2 worm cellular contexts compared by ENCODE assay signal in the genomic region with DNA sequence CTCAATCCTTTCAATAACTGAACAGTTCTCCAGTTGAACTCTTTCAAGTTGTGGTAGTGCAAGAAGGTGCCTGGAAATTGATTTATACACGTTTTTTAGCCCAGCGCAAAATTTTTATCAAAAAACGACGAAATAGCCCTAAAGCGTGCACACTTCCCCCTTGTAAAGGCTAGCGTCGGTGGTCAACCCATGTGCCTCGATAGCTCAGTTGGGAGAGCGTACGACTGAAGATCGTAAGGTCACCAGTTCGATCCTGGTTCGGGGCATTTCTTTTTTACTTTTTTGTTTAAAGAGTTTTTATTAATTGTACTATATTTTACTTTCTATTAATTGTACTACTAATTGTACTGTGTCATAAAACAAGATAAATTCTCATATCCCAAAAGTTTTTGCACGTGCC.
TF ChIP-seq lines count a peak whose summit lies in the region.

No protein-coding gene starts in this region.

TF ChIP-seq in whole organism, L1 larva, 84 proteins besides CTCF, POLR2A, EP300 and RAD21 (continued from another document and continues in another):
- TF ChIP-seq zag-1 (tag; optimal IDR thresholded peaks at IDR 0.05; lab: Kevin White, UChicago) (no peak), nhr-11 (tag; optimal IDR thresholded peaks at IDR 0.05; lab: Kevin White, UChicago) (no peak), nhr-71 (tag; optimal IDR thresholded peaks at IDR 0.05; lab: Kevin White, UChicago) (peak; percentile 53), lin-13 (GFP tag; optimal IDR thresholded peaks at IDR 0.05; lab: Kevin White, UChicago) (peak; percentile 3), pax-3 (tag; optimal IDR thresholded peaks at IDR 0.05; lab: Kevin White, UChicago) (no peak), lin-14 (GFP tag; optimal IDR thresholded peaks at IDR 0.05; lab: Kevin White, UChicago) (peak; percentile 20), nhr-76 (tag; optimal IDR thresholded peaks at IDR 0.05; lab: Kevin White, UChicago) (no peak), sup-37 (GFP tag; optimal IDR thresholded peaks at IDR 0.05; lab: Kevin White, UChicago) (no peak), nhr-90 (tag; optimal IDR thresholded peaks at IDR 0.05; lab: Kevin White, UChicago; ENCODE audit: poor library complexity) (peak; percentile 44), C04F5.9 (tag; optimal IDR thresholded peaks at IDR 0.05; lab: Kevin White, UChicago) (no peak), ets-5 (GFP tag; IDR thresholded peaks at IDR 0.05; lab: Robert Waterston, UW) (no peak), egl-13 (tag; optimal IDR thresholded peaks at IDR 0.05; lab: Kevin White, UChicago) (no peak), Y116A8C.19 (tag; optimal IDR thresholded peaks at IDR 0.05; lab: Kevin White, UChicago; ENCODE audit: borderline replicate concordance) (no peak), nhr-77 (tag; optimal IDR thresholded peaks at IDR 0.05; lab: Kevin White, UChicago) (peak; percentile 15), ceh-88 (GFP tag; IDR thresholded peaks at IDR 0.05; lab: Robert Waterston, UW) (no peak), alr-1 (tag; optimal IDR thresholded peaks at IDR 0.05; lab: Kevin White, UChicago; ENCODE audit: borderline replicate concordance) (no peak), fkh-8 (tag; optimal IDR thresholded peaks at IDR 0.05; lab: Kevin White, UChicago) (no peak), lin-39 (tag; optimal IDR thresholded peaks at IDR 0.05; lab: Kevin White, UChicago) (no peak), mep-1 (tag; optimal IDR thresholded peaks at IDR 0.05; lab: Kevin White, UChicago) (no peak), egl-27 (tag; optimal IDR thresholded peaks at IDR 0.05; lab: Kevin White, UChicago) (no peak), dsc-1 (tag; optimal IDR thresholded peaks at IDR 0.05; lab: Kevin White, UChicago) (peak; percentile 46), jun-1 (tag; optimal IDR thresholded peaks at IDR 0.05; lab: Kevin White, UChicago) (no peak), unc-86 (tag; optimal IDR thresholded peaks at IDR 0.05; lab: Kevin White, UChicago) (no peak), efl-1 (optimal IDR thresholded peaks at IDR 0.05; lab: Kevin White, UChicago) (no peak), efl-1 (GFP tag; optimal IDR thresholded peaks at IDR 0.05 in 1 of 2; lab: Kevin White, UChicago) (no peak), vab-15 (tag; optimal IDR thresholded peaks at IDR 0.05; lab: Kevin White, UChicago) (no peak), lin-35 (GFP tag; optimal IDR thresholded peaks at IDR 0.05; lab: Kevin White, UChicago) (peak in 1 of 2 experiments; percentile 61), tlp-1 (tag; optimal IDR thresholded peaks at IDR 0.05; lab: Kevin White, UChicago) (no peak), snpc-4 (tag; optimal IDR thresholded peaks at IDR 0.05; lab: Kevin White, UChicago) (no peak), nhr-85 (tag; lab: Kevin White, UChicago) (no peak), ceh-90 (tag; optimal IDR thresholded peaks at IDR 0.05; lab: Kevin White, UChicago) (no peak), skn-1 (tag; optimal IDR thresholded peaks at IDR 0.05; lab: Kevin White, UChicago) (peak; percentile 20), aly-2 (tag; optimal IDR thresholded peaks at IDR 0.05; lab: Kevin White, UChicago) (no peak), nhr-20 (tag; optimal IDR thresholded peaks at IDR 0.05; lab: Kevin White, UChicago) (peak; percentile 45), lsy-2 (tag; optimal IDR thresholded peaks at IDR 0.05; lab: Kevin White, UChicago) (no peak), lin-15B (tag; optimal IDR thresholded peaks at IDR 0.05; lab: Kevin White, UChicago) (no peak), pqm-1 (tag; optimal IDR thresholded peaks at IDR 0.05; lab: Kevin White, UChicago) (no peak), xbp-1 (tag; optimal IDR thresholded peaks at IDR 0.05; lab: Kevin White, UChicago) (no peak), C34B4.2 (tag; optimal IDR thresholded peaks at IDR 0.05; lab: Kevin White, UChicago) (no peak), unc-62 (GFP tag; optimal IDR thresholded peaks at IDR 0.05; lab: Kevin White, UChicago) (no peak), nhr-84 (tag; optimal IDR thresholded peaks at IDR 0.05; lab: Kevin White, UChicago) (no peak), tbx-2 (tag; optimal IDR thresholded peaks at IDR 0.05; lab: Kevin White, UChicago) (no peak), zip-4 (GFP tag; optimal IDR thresholded peaks at IDR 0.05; lab: Kevin White, UChicago) (no peak), nhr-47 (tag; optimal IDR thresholded peaks at IDR 0.05; lab: Kevin White, UChicago) (peak; percentile 34), elt-3 (tag; optimal IDR thresholded peaks at IDR 0.05; lab: Kevin White, UChicago) (peak in 1 of 6 experiments; percentile 2), unc-98 (GFP tag; IDR thresholded peaks at IDR 0.05; lab: Robert Waterston, UW) (no peak), dpl-1 (GFP tag; optimal IDR thresholded peaks at IDR 0.05; lab: Kevin White, UChicago) (no peak), hlh-17 (GFP tag; optimal IDR thresholded peaks at IDR 0.05; lab: Kevin White, UChicago; ENCODE audit: borderline replicate concordance) (no peak), hpl-2 (GFP tag; optimal IDR thresholded peaks at IDR 0.05; lab: Kevin White, UChicago) (no peak), unc-30 (tag; optimal IDR thresholded peaks at IDR 0.05; lab: Kevin White, UChicago) (no peak), sptf-1 (tag; optimal IDR thresholded peaks at IDR 0.05; lab: Kevin White, UChicago) (no peak), fkh-10 (GFP tag; optimal IDR thresholded peaks at IDR 0.05; lab: Kevin White, UChicago) (no peak), mdl-1 (tag; optimal IDR thresholded peaks at IDR 0.05; lab: Kevin White, UChicago) (peak in 1 of 2 experiments; percentile 30), ama-1 (optimal IDR thresholded peaks at IDR 0.05; lab: Kevin White, UChicago) (no peak), ztf-4 (tag; optimal IDR thresholded peaks at IDR 0.05; lab: Kevin White, UChicago) (no peak), fkh-4 (tag; optimal IDR thresholded peaks at IDR 0.05; lab: Kevin White, UChicago; ENCODE audit: borderline replicate concordance) (no peak), nhr-237 (tag; optimal IDR thresholded peaks at IDR 0.05; lab: Kevin White, UChicago) (no peak), F16B12.6 (tag; optimal IDR thresholded peaks at IDR 0.05; lab: Kevin White, UChicago) (no peak), mab-9 (GFP tag; IDR thresholded peaks at IDR 0.05; lab: Robert Waterston, UW) (no peak), mef-2 (tag; optimal IDR thresholded peaks at IDR 0.05; lab: Kevin White, UChicago) (no peak), grh-1 (GFP tag; IDR thresholded peaks at IDR 0.05; lab: Robert Waterston, UW) (no peak), swsn-7 (tag; optimal IDR thresholded peaks at IDR 0.05; lab: Kevin White, UChicago) (peak; percentile 25), sox-4 (tag; optimal IDR thresholded peaks at IDR 0.05; lab: Kevin White, UChicago) (no peak), irx-1 (tag; optimal IDR thresholded peaks at IDR 0.05; lab: Kevin White, UChicago) (no peak), snu-23 (GFP tag; optimal IDR thresholded peaks at IDR 0.05; lab: Kevin White, UChicago) (peak; percentile 30), nhr-12 (tag; optimal IDR thresholded peaks at IDR 0.05; lab: Kevin White, UChicago) (no peak), ceh-8 (GFP tag; optimal IDR thresholded peaks at IDR 0.05; lab: Kevin White, UChicago) (no peak)

TF ChIP-seq in whole organism, young adult, 124 proteins besides CTCF, POLR2A, EP300 and RAD21 (continued from another document):
- TF ChIP-seq rpc-1 (optimal IDR thresholded peaks at IDR 0.05; lab: Kevin White, UChicago) (peak; percentile 62), rpc-1 (tag; optimal IDR thresholded peaks at IDR 0.05; lab: Kevin White, UChicago) (peak; percentile 79), snpc-3.4 (tag; optimal IDR thresholded peaks at IDR 0.05; lab: Kevin White, UChicago) (peak; percentile 27), madf-3 (GFP tag; IDR thresholded peaks at IDR 0.05; lab: Robert Waterston, UW) (no peak), gei-17 (GFP tag; optimal IDR thresholded peaks at IDR 0.05; lab: Kevin White, UChicago) (no peak), ztf-25 (GFP tag; IDR thresholded peaks at IDR 0.05; lab: Robert Waterston, UW) (0 out of 2 replicates have a peak, but pooled peaks have one; percentile 68), hrde-1 (tag; optimal IDR thresholded peaks at IDR 0.05; lab: Kevin White, UChicago; ENCODE audit: borderline replicate concordance) (no peak), nhr-27 (tag; optimal IDR thresholded peaks at IDR 0.05; lab: Kevin White, UChicago) (no peak), die-1 (tag; optimal IDR thresholded peaks at IDR 0.05; lab: Kevin White, UChicago) (peak; percentile 14)
